Worm (Caenorhabditis elegans): ENCODE results near the gene npp-20.

DNA sequence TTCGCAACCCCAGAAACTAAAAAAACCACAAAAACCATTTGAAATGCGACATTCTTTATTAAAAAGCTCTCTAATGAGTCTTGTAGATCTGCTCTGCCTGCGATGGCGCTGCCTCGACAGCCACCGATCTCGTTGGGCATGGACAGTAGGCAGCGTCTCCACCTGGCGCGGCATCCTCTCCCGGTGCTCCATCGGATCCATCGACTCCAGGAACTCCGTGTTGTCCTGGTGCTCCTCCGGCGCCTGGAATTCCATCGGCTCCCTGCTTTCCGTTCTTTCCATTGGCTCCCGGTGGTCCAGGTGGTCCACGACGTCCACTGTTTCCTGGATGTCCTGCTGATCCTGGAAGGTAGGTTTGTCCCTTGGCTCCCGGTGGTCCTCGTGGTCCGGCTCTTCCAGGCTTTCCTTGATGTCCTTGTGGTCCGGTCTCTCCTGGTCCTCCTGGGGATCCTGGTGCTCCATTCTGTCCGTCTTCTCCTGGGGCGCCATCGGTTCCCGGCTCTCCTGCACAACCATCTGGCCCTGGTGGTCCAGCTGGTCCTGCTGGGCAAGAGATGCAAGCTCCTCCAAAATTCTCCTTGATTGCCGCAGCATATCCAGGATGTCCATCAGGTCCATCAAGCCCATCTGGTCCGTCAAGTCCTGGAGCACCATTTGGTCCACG is 35.9 kb downstream of the npp-20 start:
- no peak for TF ChIP-seq T22C8.4 (GFP tag; IDR thresholded peaks at IDR 0.05)
- TF ChIP-seq ztf-23 (GFP tag; IDR thresholded peaks at IDR 0.05), result no peak

Data from whole organism, midembryonic.